Worm (Caenorhabditis elegans) whole organism, L1 larva: ENCODE measurements around the gene F41G3.18.

Experiments used
- elt-3 ChIP-seq, 6 experiments: fragments of 150-350 bp in 1 of 6; sonication (generic microtip); optimal IDR thresholded peaks; 2 replicates each; lab custom pipeline; 2017 to 2018; ENCODE audit warnings: missing biosample characterization in 6 of 6, missing genetic modification characterization in 6 of 6, inconsistent platforms in 1 of 6
- lin-13 ChIP-seq: fragments of 150-350 bp; optimal IDR thresholded peaks from 2 replicates; lab custom pipeline; 2014; ENCODE audit warnings: missing biosample characterization, missing genetic modification reagents, missing genetic modification characterization
- lin-39 ChIP-seq: fragments of 150-350 bp; optimal IDR thresholded peaks from 2 replicates; lab custom pipeline; 2014; ENCODE audit warnings: missing biosample characterization, missing genetic modification reagents, missing genetic modification characterization
- mab-9 ChIP-seq: fragments of 200-800 bp; sonication (Bioruptor generic); IDR thresholded peaks from 2 replicates; pipeline ENCODE4 v1.3.6; 2022; ENCODE audit warnings: missing genetic modification reagents, missing genetic modification characterization, missing compliant biosample characterization
- mdl-1 ChIP-seq, 2 experiments: fragments of 150-350 bp; optimal IDR thresholded peaks; 2 replicates each; lab custom pipeline; 2014 to 2017; ENCODE audit warnings: missing biosample characterization in 2 of 2, missing genetic modification characterization in 2 of 2, inconsistent platforms in 1 of 2
- nhr-20 ChIP-seq: sonication (generic microtip); optimal IDR thresholded peaks from 2 replicates; lab custom pipeline; 2016; ENCODE audit warnings: mild to moderate bottlenecking, missing genetic modification characterization, missing compliant biosample characterization
- nhr-28 ChIP-seq: fragments of 150-350 bp; optimal IDR thresholded peaks from 2 replicates; lab custom pipeline; 2014; ENCODE audit warnings: missing biosample characterization, missing genetic modification characterization
- nhr-90 ChIP-seq: sonication (generic microtip); optimal IDR thresholded peaks from 2 replicates; lab custom pipeline; 2016; ENCODE audit warnings: mild to moderate bottlenecking, missing genetic modification characterization, missing compliant biosample characterization; ENCODE audit not compliant: poor library complexity
- pag-3 ChIP-seq: sonication (generic microtip); optimal IDR thresholded peaks from 2 replicates; lab custom pipeline; 2017; ENCODE audit warnings: missing genetic modification characterization, mild to moderate bottlenecking, missing compliant biosample characterization, antibody characterized with exemption, borderline replicate concordance; ENCODE audit not compliant: insufficient read depth
- snpc-4 ChIP-seq: fragments of 150-350 bp; optimal IDR thresholded peaks from 2 replicates; lab custom pipeline; 2014; ENCODE audit warnings: missing biosample characterization, missing genetic modification characterization
- ztf-4 ChIP-seq: fragments of 150-350 bp; optimal IDR thresholded peaks from 2 replicates; lab custom pipeline; 2014; ENCODE audit warnings: missing biosample characterization, missing genetic modification characterization

ce11 chrII:6733718-6734117 lies 34.4 kb upstream of the F41G3.18 start, which contains the start of gene T14B4.9:
- no peak for TF ChIP-seq elt-3 (tag; optimal IDR thresholded peaks at IDR 0.05; lab: Kevin White, UChicago)
- no peak for TF ChIP-seq nhr-20 (tag; lab: Kevin White, UChicago)
- no peak for TF ChIP-seq nhr-28 (tag; lab: Kevin White, UChicago)
- TF ChIP-seq mab-9 (GFP tag; lab: Robert Waterston, UW), result no peak
- no peak for TF ChIP-seq pag-3
- no peak for TF ChIP-seq nhr-90 (tag; lab: Kevin White, UChicago)
- TF ChIP-seq ztf-4 (tag; lab: Kevin White, UChicago), result no peak
- no peak for TF ChIP-seq lin-13 (GFP tag; lab: Kevin White, UChicago)
- no peak for TF ChIP-seq snpc-4 (tag; lab: Kevin White, UChicago)
- TF ChIP-seq lin-39 (tag; lab: Kevin White, UChicago), result no peak
- TF ChIP-seq mdl-1 (tag; optimal IDR thresholded peaks at IDR 0.05; lab: Kevin White, UChicago), result no peak
